Fruit fly (Drosophila melanogaster) whole organism: ENCODE data around the gene Prtl99C.

Experiments
- CG8478 ChIP-seq: fragments of >200 bp; optimal IDR thresholded peaks from 2 replicates; lab custom pipeline; 2018; ENCODE audit warnings: inconsistent platforms
- Dll ChIP-seq: fragments of >200 bp; optimal IDR thresholded peaks from 2 replicates; lab custom pipeline; 2017
- EcR ChIP-seq, 2 experiments: fragments of >200 bp; optimal IDR thresholded peaks; 2 replicates each; lab custom pipeline; 2017; ENCODE audit warnings: missing biosample characterization in 2 of 2, missing genetic modification characterization in 2 of 2, missing genetic modification reagents in 2 of 2

DNA sequence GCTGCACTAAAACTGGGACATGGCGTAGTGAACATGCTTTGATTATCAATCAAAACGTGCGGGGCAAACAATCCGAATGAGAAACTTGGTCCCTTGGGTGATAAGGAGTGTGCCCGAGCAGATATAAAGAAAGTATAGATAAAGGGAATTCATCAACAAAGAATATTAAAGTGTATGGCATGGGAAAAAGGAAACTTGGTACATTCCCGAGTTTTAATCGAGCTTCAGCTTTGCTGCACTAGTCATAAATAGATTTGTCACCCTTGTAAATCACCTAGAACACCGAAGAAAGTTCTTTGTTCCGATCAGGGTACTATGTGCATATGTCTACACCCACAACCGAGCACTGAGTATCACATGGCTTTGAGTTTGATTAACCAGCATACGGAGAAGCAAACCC is 31.7 kb downstream of the Prtl99C start:
- no peak for TF ChIP-seq EcR (GFP tag; optimal IDR thresholded peaks at IDR 0.05; lab: Kevin White, UChicago)
- no peak for TF ChIP-seq CG8478 (lab: Kevin White, UChicago)
- no peak for TF ChIP-seq Dll (lab: Kevin White, UChicago)
